Fruit fly (Drosophila melanogaster) whole organism, embryonic: ENCODE data around the gene Usp8.

Experiments
- ATbp ChIP-seq: fragments of 200-800 bp; sonication (Bioruptor generic); optimal IDR thresholded peaks from 2 replicates; lab custom pipeline; 2017; ENCODE audit warnings: missing biosample characterization, mild to moderate bottlenecking, missing genetic modification characterization, missing genetic modification reagents
- Awh ChIP-seq: fragments of 200-800 bp; sonication (Bioruptor generic); IDR thresholded peaks from 2 replicates; pipeline ENCODE4, ENCODE4 v1.3.6; 2022; ENCODE audit warnings: missing biosample characterization, missing genetic modification characterization
- BtbVII ChIP-seq: fragments of 200-800 bp; sonication (Bioruptor generic); optimal IDR thresholded peaks from 3 replicates; lab custom pipeline; 2017; ENCODE audit warnings: missing biosample characterization, mild to moderate bottlenecking, missing genetic modification characterization
- CG10565 ChIP-seq: fragments of 200-800 bp; sonication (Bioruptor generic); optimal IDR thresholded peaks from 3 replicates; lab custom pipeline; 2016; ENCODE audit warnings: missing biosample characterization, mild to moderate bottlenecking, missing genetic modification characterization
- CG11247 ChIP-seq: fragments of 200-800 bp; sonication (Bioruptor generic); IDR thresholded peaks from 2 replicates; pipeline ENCODE4 v1.3.6; 2022; ENCODE audit warnings: missing biosample characterization, missing genetic modification characterization
- CG12104 ChIP-seq: fragments of 200-800 bp; sonication (Bioruptor generic); optimal IDR thresholded peaks from 3 replicates; lab custom pipeline; 2016; ENCODE audit warnings: missing biosample characterization, missing genetic modification characterization
- CG12659 ChIP-seq: fragments of 200-800 bp; sonication (Bioruptor generic); optimal IDR thresholded peaks from 3 replicates; lab custom pipeline; 2017; ENCODE audit warnings: mild to moderate bottlenecking, missing biosample characterization, missing genetic modification reagents, missing genetic modification characterization
- CG12942 ChIP-seq: fragments of 200-800 bp; sonication (Bioruptor generic); optimal IDR thresholded peaks from 3 replicates; lab custom pipeline; 2016; ENCODE audit warnings: missing biosample characterization, missing genetic modification characterization
- CG1647 ChIP-seq: fragments of 200-800 bp; sonication (Bioruptor generic); optimal IDR thresholded peaks from 3 replicates; lab custom pipeline; 2016; ENCODE audit warnings: missing biosample characterization, missing genetic modification characterization
- CG16815 ChIP-seq: fragments of 200-800 bp; sonication (Bioruptor generic); optimal IDR thresholded peaks from 3 replicates; lab custom pipeline; 2017; ENCODE audit warnings: missing biosample characterization, mild to moderate bottlenecking, missing genetic modification characterization
- CG17385 ChIP-seq: fragments of 200-800 bp; sonication (Bioruptor generic); optimal IDR thresholded peaks from 3 replicates; lab custom pipeline; 2018; ENCODE audit warnings: missing biosample characterization, mild to moderate bottlenecking, missing genetic modification characterization
- CG17568 ChIP-seq: fragments of 200-800 bp; sonication (Bioruptor generic); optimal IDR thresholded peaks from 2 replicates; lab custom pipeline; 2018; ENCODE audit warnings: missing biosample characterization, mild to moderate bottlenecking, missing genetic modification characterization, moderate library complexity
- CG1832 ChIP-seq: fragments of 200-800 bp; sonication (Bioruptor generic); optimal IDR thresholded peaks from 2 replicates; lab custom pipeline; 2017; ENCODE audit warnings: missing biosample characterization, mild to moderate bottlenecking, missing genetic modification characterization, inconsistent platforms
- CG33557 ChIP-seq: fragments of 200-800 bp; sonication (Bioruptor generic); optimal IDR thresholded peaks from 2 replicates; lab custom pipeline; 2019; ENCODE audit warnings: missing biosample characterization, mild to moderate bottlenecking, missing genetic modification characterization, moderate library complexity
- CG4424 ChIP-seq: fragments of 200-800 bp; sonication (Bioruptor generic); optimal IDR thresholded peaks from 3 replicates; lab custom pipeline; 2016; ENCODE audit warnings: missing biosample characterization, missing genetic modification characterization
- CG5245 ChIP-seq: fragments of 200-800 bp; sonication (Bioruptor generic); optimal IDR thresholded peaks from 3 replicates; lab custom pipeline; 2016; ENCODE audit warnings: missing biosample characterization, missing genetic modification characterization
- CG6254 ChIP-seq: fragments of 200-800 bp; sonication (Bioruptor generic); optimal IDR thresholded peaks from 3 replicates; lab custom pipeline; 2017; ENCODE audit warnings: mild to moderate bottlenecking, missing biosample characterization, missing genetic modification reagents, missing genetic modification characterization
- CG6654 ChIP-seq: fragments of 200-800 bp; sonication (Bioruptor generic); optimal IDR thresholded peaks from 2 replicates; lab custom pipeline; 2017; ENCODE audit warnings: missing biosample characterization, mild to moderate bottlenecking, missing genetic modification characterization
- CG8290 ChIP-seq, 3 experiments: fragments of 200-800 bp; sonication (Bioruptor generic); optimal IDR thresholded peaks; 2 replicates each; lab custom pipeline; 2016 to 2019; ENCODE audit warnings: missing biosample characterization in 3 of 3, missing genetic modification characterization in 3 of 3, mild to moderate bottlenecking in 2 of 3, moderate library complexity in 1 of 3
- CoRest ChIP-seq: fragments of 200-800 bp; sonication (Bioruptor generic); optimal IDR thresholded peaks from 3 replicates; lab custom pipeline; 2018; ENCODE audit warnings: missing biosample characterization, mild to moderate bottlenecking, missing genetic modification characterization, moderate library complexity
- Hr39 ChIP-seq: fragments of >200 bp; optimal IDR thresholded peaks from 2 replicates; lab custom pipeline; 2017
- Mad ChIP-seq: fragments of 200-800 bp; sonication (Bioruptor generic); optimal IDR thresholded peaks from 2 replicates; lab custom pipeline; 2016; ENCODE audit warnings: missing biosample characterization, missing genetic modification characterization
- Meics ChIP-seq: fragments of 200-800 bp; sonication (Bioruptor generic); optimal IDR thresholded peaks from 2 replicates; lab custom pipeline; 2017; ENCODE audit warnings: missing biosample characterization, mild to moderate bottlenecking, missing genetic modification characterization
- Oaz ChIP-seq: fragments of 200-800 bp; sonication (Bioruptor generic); IDR thresholded peaks from 2 replicates; pipeline ENCODE4 v1.3.6; 2022; ENCODE audit warnings: missing biosample characterization, missing genetic modification characterization
- Sin3A ChIP-seq: fragments of >200 bp; optimal IDR thresholded peaks from 2 replicates; lab custom pipeline; 2018
- Six4 ChIP-seq: fragments of 200-800 bp; sonication (Bioruptor generic); optimal IDR thresholded peaks from 2 replicates; lab custom pipeline; 2016; ENCODE audit warnings: missing biosample characterization, missing genetic modification characterization
- Sry-β ChIP-seq: fragments of 200-800 bp; sonication (Bioruptor generic); optimal IDR thresholded peaks from 2 replicates; lab custom pipeline; 2018; ENCODE audit warnings: missing biosample characterization, mild to moderate bottlenecking, missing genetic modification characterization, moderate library complexity
- Trl ChIP-seq, 3 experiments: fragments of >200 bp in 2 of 3; fragments of 200-800 bp in 1 of 3; sonication (Bioruptor generic) in 1 of 3; optimal IDR thresholded peaks; 2 replicates in 1 of 3; 3 replicates in 2 of 3; lab custom pipeline; 2016 to 2017; ENCODE audit warnings: missing biosample characterization in 1 of 3, missing genetic modification characterization in 1 of 3
- abd-A ChIP-seq: fragments of 200-800 bp; sonication (Bioruptor generic); optimal IDR thresholded peaks from 3 replicates; lab custom pipeline; 2019; ENCODE audit warnings: missing biosample characterization, mild to moderate bottlenecking, missing genetic modification characterization, moderate library complexity
- bbx ChIP-seq: fragments of 200-800 bp; sonication (Bioruptor generic); IDR thresholded peaks from 2 replicates; pipeline ENCODE4 v1.3.6; 2022; ENCODE audit warnings: missing biosample characterization, missing genetic modification characterization; ENCODE audit not compliant: partially characterized antibody
- crol ChIP-seq: fragments of 200-800 bp; sonication (Bioruptor generic); IDR thresholded peaks from 2 replicates; pipeline ENCODE4 v1.3.6; 2022; ENCODE audit warnings: missing biosample characterization, missing genetic modification characterization
- emc ChIP-seq: fragments of 200-800 bp; sonication (Bioruptor generic); optimal IDR thresholded peaks from 2 replicates; lab custom pipeline; 2016; ENCODE audit warnings: missing biosample characterization, missing genetic modification characterization
- fd96Cb ChIP-seq: fragments of 200-800 bp; sonication (Bioruptor generic); optimal IDR thresholded peaks from 2 replicates; lab custom pipeline; 2018; ENCODE audit warnings: missing biosample characterization, mild to moderate bottlenecking, missing genetic modification characterization, moderate library complexity
- gce ChIP-seq: fragments of 200-800 bp; sonication (Bioruptor generic); IDR thresholded peaks from 3 replicates; pipeline ENCODE4 v1.3.6; 2022; ENCODE audit warnings: missing biosample characterization, missing genetic modification characterization
- gcm2 ChIP-seq: fragments of 200-800 bp; sonication (Bioruptor generic); optimal IDR thresholded peaks from 2 replicates; lab custom pipeline; 2016; ENCODE audit warnings: missing biosample characterization, missing genetic modification characterization
- inv ChIP-seq: fragments of 200-800 bp; sonication (Bioruptor generic); IDR thresholded peaks from 2 replicates; pipeline ENCODE4 v1.3.6; 2022; ENCODE audit warnings: missing biosample characterization, missing genetic modification characterization; ENCODE audit not compliant: partially characterized antibody
- ken ChIP-seq: fragments of 200-800 bp; sonication (Bioruptor generic); IDR thresholded peaks from 3 replicates; pipeline ENCODE4 v1.3.6; 2022; ENCODE audit warnings: missing biosample characterization, missing genetic modification characterization
- lab ChIP-seq: fragments of 200-800 bp; sonication (Bioruptor generic); optimal IDR thresholded peaks from 3 replicates; lab custom pipeline; 2017; ENCODE audit warnings: missing biosample characterization, missing genetic modification characterization, mild to moderate bottlenecking, moderate library complexity, missing genetic modification reagents
- lmd ChIP-seq: fragments of 200-800 bp; sonication (Bioruptor generic); IDR thresholded peaks from 2 replicates; pipeline ENCODE4 v1.3.6; 2022; ENCODE audit warnings: missing biosample characterization, missing genetic modification characterization
- org-1 ChIP-seq: fragments of 200-800 bp; sonication (Bioruptor generic); optimal IDR thresholded peaks from 2 replicates; lab custom pipeline; 2017; ENCODE audit warnings: missing biosample characterization, missing genetic modification characterization
- pnt ChIP-seq: fragments of 200-800 bp; sonication (Bioruptor generic); optimal IDR thresholded peaks from 3 replicates; lab custom pipeline; 2016; ENCODE audit warnings: missing biosample characterization, missing genetic modification characterization
- pum ChIP-seq: fragments of 200-800 bp; sonication (Bioruptor generic); optimal IDR thresholded peaks from 2 replicates; lab custom pipeline; 2016; ENCODE audit warnings: missing biosample characterization, missing genetic modification characterization
- row ChIP-seq: fragments of 200-800 bp; sonication (Bioruptor generic); IDR thresholded peaks from 3 replicates; pipeline ENCODE4 v1.3.6; 2022; ENCODE audit warnings: missing biosample characterization, missing genetic modification characterization
- sd ChIP-seq: fragments of 200-800 bp; sonication (Bioruptor generic); optimal IDR thresholded peaks from 3 replicates; lab custom pipeline; 2018; ENCODE audit warnings: missing biosample characterization, mild to moderate bottlenecking, missing genetic modification characterization, moderate library complexity
- slou ChIP-seq: fragments of 200-800 bp; sonication (Bioruptor generic); optimal IDR thresholded peaks from 3 replicates; lab custom pipeline; 2016; ENCODE audit warnings: missing biosample characterization, missing genetic modification characterization
- slp2 ChIP-seq: fragments of 200-800 bp; sonication (Bioruptor generic); optimal IDR thresholded peaks from 2 replicates; lab custom pipeline; 2016; ENCODE audit warnings: missing biosample characterization, missing genetic modification characterization
- sna ChIP-seq: fragments of 200-800 bp; sonication (Bioruptor generic); IDR thresholded peaks from 2 replicates; pipeline ENCODE4 v1.3.6; 2022; ENCODE audit warnings: missing biosample characterization, missing genetic modification characterization; ENCODE audit not compliant: partially characterized antibody
- stc ChIP-seq: fragments of 200-800 bp; sonication (Bioruptor generic); IDR thresholded peaks from 2 replicates; pipeline ENCODE4 v1.3.6; 2022; ENCODE audit warnings: missing biosample characterization, missing genetic modification characterization
- tll ChIP-seq, 2 experiments: fragments of 200-800 bp in 1 of 2; fragments of >200 bp in 1 of 2; sonication (Bioruptor generic) in 1 of 2; optimal IDR thresholded peaks; 2 replicates each; lab custom pipeline; 2017 to 2019; ENCODE audit warnings: missing biosample characterization in 2 of 2, missing genetic modification characterization in 2 of 2, mild to moderate bottlenecking in 1 of 2, moderate library complexity in 1 of 2
- usp ChIP-seq: fragments of >200 bp; optimal IDR thresholded peaks from 2 replicates; lab custom pipeline; 2017; ENCODE audit warnings: missing biosample characterization, missing genetic modification characterization
- z ChIP-seq: fragments of 200-800 bp; sonication (Bioruptor generic); IDR thresholded peaks from 3 replicates; pipeline ENCODE4 v1.3.6; 2022; ENCODE audit warnings: missing biosample characterization, missing genetic modification characterization
- zf30C ChIP-seq: fragments of 200-800 bp; sonication (Bioruptor generic); optimal IDR thresholded peaks from 3 replicates; lab custom pipeline; 2018; ENCODE audit warnings: missing biosample characterization, mild to moderate bottlenecking, missing genetic modification characterization

Gene Usp8

dm6 chr3R:21118784-21119183, 15.3 kb upstream of the Usp8 start, which contains the start of gene Bdbt (continued):
- TF ChIP-seq gcm2 (GFP tag; lab: Kevin White, UChicago) (no peak), stc (GFP tag; lab: Robert Waterston, UW) (no peak), CG1832 (GFP tag; lab: Kevin White, UChicago) (no peak), abd-A (no peak), row (GFP tag; lab: Robert Waterston, UW) (peak; percentile 77), Oaz (GFP tag; lab: Robert Waterston, UW) (no peak), org-1 (no peak), Sin3A (peak; percentile 6), CG17568 (GFP tag; lab: Kevin White, UChicago) (no peak), inv (GFP tag; lab: Robert Waterston, UW) (peak; percentile 77), pnt (GFP tag; lab: Kevin White, UChicago) (no peak), CG12659 (peak; percentile 47), CG11247 (no peak), CG12104 (GFP tag; lab: Kevin White, UChicago) (no peak), sna (GFP tag; lab: Robert Waterston, UW) (peak; percentile 67), CG12942 (GFP tag; lab: Kevin White, UChicago) (no peak), Meics (GFP tag; lab: Kevin White, UChicago) (no peak), slou (GFP tag; lab: Kevin White, UChicago) (no peak), ATbp (GFP tag; lab: Kevin White, UChicago) (no peak), emc (GFP tag; lab: Kevin White, UChicago) (no peak), CG1647 (no peak), Six4 (no peak), CG10565 (GFP tag; lab: Kevin White, UChicago) (no peak), tll (GFP tag; optimal IDR thresholded peaks at IDR 0.05; lab: Kevin White, UChicago) (no peak), z (no peak), fd96Cb (tag; lab: Kevin White, UChicago) (peak; percentile 21), Sry-β (GFP tag; lab: Kevin White, UChicago) (no peak), lmd (GFP tag; lab: Robert Waterston, UW) (no peak), crol (GFP tag; lab: Robert Waterston, UW) (no peak), CoRest (tag; lab: Kevin White, UChicago) (no peak), Hr39 (lab: Kevin White, UChicago) (no peak), CG6654 (GFP tag; lab: Kevin White, UChicago) (no peak), pum (GFP tag; lab: Kevin White, UChicago) (peak; percentile 4), bbx (peak; percentile 82), CG17385 (GFP tag; lab: Kevin White, UChicago) (no peak), CG5245 (GFP tag; lab: Kevin White, UChicago) (no peak), Mad (GFP tag; lab: Kevin White, UChicago) (no peak), zf30C (GFP tag; lab: Kevin White, UChicago) (no peak), BtbVII (GFP tag; lab: Kevin White, UChicago) (no peak), Trl (optimal IDR thresholded peaks at IDR 0.05; lab: Kevin White, UChicago) (no peak), Trl (GFP tag; optimal IDR thresholded peaks at IDR 0.05; lab: Kevin White, UChicago) (no peak), gce (GFP tag; lab: Robert Waterston, UW) (no peak), CG8290 (GFP tag; optimal IDR thresholded peaks at IDR 0.05; lab: Kevin White, UChicago) (no peak), CG8290 (tag; optimal IDR thresholded peaks at IDR 0.05; lab: Kevin White, UChicago) (no peak), usp (GFP tag; lab: Kevin White, UChicago) (no peak), sd (tag; lab: Kevin White, UChicago) (no peak), lab (GFP tag; lab: Kevin White, UChicago) (no peak), Awh (no peak), ken (GFP tag; lab: Robert Waterston, UW) (no peak), CG6254 (GFP tag; lab: Kevin White, UChicago) (no peak), slp2 (GFP tag; lab: Kevin White, UChicago) (no peak), CG33557 (no peak), CG16815 (GFP tag; lab: Kevin White, UChicago) (peak; percentile 1), CG4424 (GFP tag; lab: Kevin White, UChicago) (peak; percentile 3)
